Worm (Caenorhabditis elegans): Measurements from ENCODE around the gene C16C8.4.

DNA sequence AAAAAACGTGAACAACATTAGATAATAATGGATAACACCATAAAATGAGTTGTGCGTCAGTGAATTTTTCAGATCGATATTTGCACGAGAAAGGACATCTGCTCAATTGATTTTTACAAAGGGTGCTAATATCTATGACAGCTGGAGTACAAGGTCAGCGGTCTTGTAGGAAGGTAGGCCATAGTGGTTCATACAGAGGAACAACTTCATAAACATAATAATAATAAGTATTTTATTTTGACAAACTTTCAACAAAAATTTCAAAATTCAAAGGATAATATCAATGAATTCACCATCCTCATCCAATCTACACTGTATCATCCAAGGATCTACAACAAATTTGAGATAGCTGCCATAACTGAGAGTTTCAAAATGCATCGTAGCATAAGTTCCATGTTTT, 33.0 kb upstream of the C16C8.4 start, which contains the start of gene fbxb-104:
- TF ChIP-seq ama-1 (optimal IDR thresholded peaks at IDR 0.05) (no peak), ztf-11 (tag; optimal IDR thresholded peaks at IDR 0.05) (no peak), lsy-2 (tag; optimal IDR thresholded peaks at IDR 0.05) (no peak)
